Fruit fly (Drosophila melanogaster) whole organism, embryonic: ENCODE data around the gene her.

ENCODE experiments used
- Abd-B ChIP-seq: fragments of 200-800 bp; sonication (Bioruptor generic); optimal IDR thresholded peaks from 2 replicates; lab custom pipeline; 2018; ENCODE audit warnings: missing biosample characterization, mild to moderate bottlenecking, missing genetic modification characterization, moderate library complexity
- Asciz ChIP-seq: fragments of 200-800 bp; sonication (Bioruptor generic); optimal IDR thresholded peaks from 2 replicates; lab custom pipeline; 2017; ENCODE audit warnings: missing biosample characterization, mild to moderate bottlenecking, missing genetic modification characterization, missing genetic modification reagents
- CG11560 ChIP-seq: fragments of 200-800 bp; sonication (Bioruptor generic); IDR thresholded peaks from 3 replicates; pipeline ENCODE4 v1.3.6; 2022; ENCODE audit warnings: missing biosample characterization, missing genetic modification characterization
- CG12391 ChIP-seq: fragments of 200-800 bp; sonication (Bioruptor generic); optimal IDR thresholded peaks from 3 replicates; lab custom pipeline; 2018; ENCODE audit warnings: missing biosample characterization, mild to moderate bottlenecking, missing genetic modification characterization, moderate library complexity
- CG13123 ChIP-seq: fragments of 200-800 bp; sonication (Bioruptor generic); optimal IDR thresholded peaks from 2 replicates; lab custom pipeline; 2016; ENCODE audit warnings: missing biosample characterization, missing genetic modification characterization
- CG13296 ChIP-seq: fragments of 200-800 bp; sonication (Bioruptor generic); optimal IDR thresholded peaks from 3 replicates; lab custom pipeline; 2018; ENCODE audit warnings: missing biosample characterization, mild to moderate bottlenecking, missing genetic modification characterization
- CG14860 ChIP-seq: fragments of 200-800 bp; sonication (Bioruptor generic); IDR thresholded peaks from 3 replicates; pipeline ENCODE4 v1.3.6; 2022; ENCODE audit warnings: missing biosample characterization, missing genetic modification characterization; ENCODE audit not compliant: partially characterized antibody
- CG1602 ChIP-seq: fragments of 200-800 bp; sonication (Bioruptor generic); optimal IDR thresholded peaks from 3 replicates; lab custom pipeline; 2016; ENCODE audit warnings: missing biosample characterization, missing genetic modification characterization
- CG17385 ChIP-seq: fragments of 200-800 bp; sonication (Bioruptor generic); optimal IDR thresholded peaks from 3 replicates; lab custom pipeline; 2018; ENCODE audit warnings: missing biosample characterization, mild to moderate bottlenecking, missing genetic modification characterization
- CG17802 ChIP-seq: fragments of 200-800 bp; sonication (Bioruptor generic); optimal IDR thresholded peaks from 2 replicates; lab custom pipeline; 2018; ENCODE audit warnings: missing biosample characterization, mild to moderate bottlenecking, missing genetic modification characterization, moderate library complexity
- CG18764 ChIP-seq: fragments of 200-800 bp; sonication (Bioruptor generic); optimal IDR thresholded peaks from 3 replicates; lab custom pipeline; 2016; ENCODE audit warnings: missing biosample characterization, missing genetic modification characterization
- CG31388 ChIP-seq: fragments of 200-800 bp; sonication (Bioruptor generic); optimal IDR thresholded peaks from 2 replicates; lab custom pipeline; 2016; ENCODE audit warnings: missing biosample characterization, missing genetic modification characterization
- CG4820 ChIP-seq: fragments of 200-800 bp; sonication (Bioruptor generic); optimal IDR thresholded peaks from 3 replicates; lab custom pipeline; 2016; ENCODE audit warnings: missing biosample characterization, missing genetic modification characterization
- CG6175 ChIP-seq: fragments of 200-800 bp; sonication (Bioruptor generic); IDR thresholded peaks from 3 replicates; pipeline ENCODE4 v1.3.6; 2022; ENCODE audit warnings: missing biosample characterization, missing genetic modification characterization
- CG6813 ChIP-seq: fragments of 200-800 bp; sonication (Bioruptor generic); optimal IDR thresholded peaks from 2 replicates; lab custom pipeline; 2017; ENCODE audit warnings: missing biosample characterization, missing genetic modification characterization, mild to moderate bottlenecking, moderate library complexity, missing genetic modification reagents
- CG7357 ChIP-seq: fragments of 200-800 bp; sonication (Bioruptor generic); IDR thresholded peaks from 3 replicates; pipeline ENCODE4 v1.3.6; 2022; ENCODE audit warnings: missing biosample characterization, missing genetic modification characterization
- CG9727 ChIP-seq: fragments of 200-800 bp; sonication (Bioruptor generic); optimal IDR thresholded peaks from 3 replicates; lab custom pipeline; 2017; ENCODE audit warnings: missing biosample characterization, mild to moderate bottlenecking, missing genetic modification characterization
- CG9932 ChIP-seq: fragments of 200-800 bp; sonication (Bioruptor generic); IDR thresholded peaks from 2 replicates; pipeline ENCODE4 v1.3.6; 2022; ENCODE audit warnings: missing biosample characterization, missing genetic modification characterization
- D19A ChIP-seq: fragments of 200-800 bp; optimal IDR thresholded peaks from 3 replicates; lab custom pipeline; 2019; ENCODE audit warnings: missing biosample characterization, mild to moderate bottlenecking, missing genetic modification characterization, moderate library complexity
- Dad ChIP-seq: fragments of 200-800 bp; sonication (Bioruptor generic); optimal IDR thresholded peaks from 3 replicates; lab custom pipeline; 2016; ENCODE audit warnings: missing biosample characterization, missing genetic modification characterization
- Deaf1 ChIP-seq: fragments of 200-800 bp; optimal IDR thresholded peaks from 3 replicates; lab custom pipeline; 2019; ENCODE audit warnings: missing biosample characterization, mild to moderate bottlenecking, missing genetic modification characterization, moderate library complexity
- Dip2 ChIP-seq: fragments of 200-800 bp; sonication (Bioruptor generic); IDR thresholded peaks from 2 replicates; pipeline ENCODE4 v1.3.6; 2022; ENCODE audit warnings: missing biosample characterization, missing genetic modification characterization
- Elba2 ChIP-seq: fragments of 200-800 bp; sonication (Bioruptor generic); optimal IDR thresholded peaks from 3 replicates; lab custom pipeline; 2016; ENCODE audit warnings: missing biosample characterization, missing genetic modification characterization
- HmgD ChIP-seq: fragments of 200-800 bp; sonication (Bioruptor generic); optimal IDR thresholded peaks from 3 replicates; lab custom pipeline; 2016; ENCODE audit warnings: missing biosample characterization, missing genetic modification characterization
- Hmx ChIP-seq: fragments of 200-800 bp; sonication (Bioruptor generic); optimal IDR thresholded peaks from 2 replicates; lab custom pipeline; 2016; ENCODE audit warnings: missing biosample characterization, missing genetic modification characterization
- Mes4 ChIP-seq: fragments of 200-800 bp; sonication (Bioruptor generic); optimal IDR thresholded peaks from 2 replicates; lab custom pipeline; 2016; ENCODE audit warnings: missing biosample characterization, missing genetic modification characterization
- Oaz ChIP-seq: fragments of 200-800 bp; sonication (Bioruptor generic); IDR thresholded peaks from 2 replicates; pipeline ENCODE4 v1.3.6; 2022; ENCODE audit warnings: missing biosample characterization, missing genetic modification characterization
- Tbp ChIP-seq: fragments of >200 bp; optimal IDR thresholded peaks from 2 replicates; lab custom pipeline; 2018; ENCODE audit warnings: missing biosample characterization, missing genetic modification characterization
- Usf ChIP-seq: fragments of 200-800 bp; sonication (Bioruptor generic); optimal IDR thresholded peaks from 2 replicates; lab custom pipeline; 2017; ENCODE audit warnings: missing genotype, missing biosample characterization, missing genetic modification characterization
- ash1 ChIP-seq: fragments of 200-800 bp; sonication (Bioruptor generic); optimal IDR thresholded peaks from 2 replicates; lab custom pipeline; 2018; ENCODE audit warnings: missing biosample characterization, mild to moderate bottlenecking, missing genetic modification characterization
- br ChIP-seq: fragments of >200 bp; optimal IDR thresholded peaks from 2 replicates; lab custom pipeline; 2017
- caup ChIP-seq: fragments of 200-800 bp; sonication (Bioruptor generic); optimal IDR thresholded peaks from 3 replicates; lab custom pipeline; 2017; ENCODE audit warnings: missing biosample characterization, mild to moderate bottlenecking, missing genetic modification characterization, moderate library complexity; ENCODE audit not compliant: severe bottlenecking
- esg ChIP-seq: fragments of 200-800 bp; sonication (Bioruptor generic); conservative IDR thresholded peaks from 2 replicates; pipeline ENCODE4 v1.3.6; 2022; ENCODE audit warnings: missing biosample characterization, missing genetic modification characterization
- eve ChIP-seq, 2 experiments: fragments of >200 bp; optimal IDR thresholded peaks; 2 replicates each; lab custom pipeline; 2017; ENCODE audit warnings: missing biosample characterization in 2 of 2, missing genetic modification characterization in 2 of 2
- grn ChIP-seq: fragments of 200-800 bp; sonication (Bioruptor generic); optimal IDR thresholded peaks from 3 replicates; lab custom pipeline; 2017; ENCODE audit warnings: missing biosample characterization, missing genetic modification characterization
- her ChIP-seq: fragments of 200-800 bp; sonication (Bioruptor generic); optimal IDR thresholded peaks from 2 replicates; lab custom pipeline; 2016; ENCODE audit warnings: missing biosample characterization, missing genetic modification characterization
- hth ChIP-seq: fragments of >200 bp; optimal IDR thresholded peaks from 2 replicates; lab custom pipeline; 2017; ENCODE audit warnings: inconsistent platforms
- inv ChIP-seq: fragments of 200-800 bp; sonication (Bioruptor generic); IDR thresholded peaks from 2 replicates; pipeline ENCODE4 v1.3.6; 2022; ENCODE audit warnings: missing biosample characterization, missing genetic modification characterization; ENCODE audit not compliant: partially characterized antibody
- kni ChIP-seq: fragments of 200-800 bp; sonication (Bioruptor generic); optimal IDR thresholded peaks from 3 replicates; lab custom pipeline; 2017; ENCODE audit warnings: mild to moderate bottlenecking, missing biosample characterization, missing genetic modification reagents, missing genetic modification characterization
- lov ChIP-seq, 2 experiments: fragments of 200-800 bp in 1 of 2; fragments of >200 bp in 1 of 2; sonication (Bioruptor generic) in 1 of 2; IDR thresholded peaks in 1 of 2; optimal IDR thresholded peaks in 1 of 2; 2 replicates in 1 of 2; 3 replicates in 1 of 2; pipeline versions ENCODE4 v1.3.6 to Lab custom; 2017 to 2022; ENCODE audit warnings: missing biosample characterization in 1 of 2, missing genetic modification characterization in 1 of 2
- pros ChIP-seq: fragments of 200-800 bp; sonication (Bioruptor generic); optimal IDR thresholded peaks from 3 replicates; lab custom pipeline; 2019; ENCODE audit warnings: missing biosample characterization, mild to moderate bottlenecking, missing genetic modification characterization, moderate library complexity
- ro ChIP-seq: fragments of 200-800 bp; sonication (Bioruptor generic); IDR thresholded peaks from 2 replicates; pipeline ENCODE4 v1.3.6; 2022; ENCODE audit warnings: missing biosample characterization, missing genetic modification characterization
- scrt ChIP-seq: fragments of 200-800 bp; sonication (Bioruptor generic); optimal IDR thresholded peaks from 2 replicates; lab custom pipeline; 2018; ENCODE audit warnings: missing biosample characterization, mild to moderate bottlenecking, missing genetic modification characterization, moderate library complexity
- sima ChIP-seq: fragments of 200-800 bp; sonication (Bioruptor generic); optimal IDR thresholded peaks from 2 replicates; lab custom pipeline; 2016; ENCODE audit warnings: missing biosample characterization, missing genetic modification characterization
- ssp ChIP-seq: fragments of 200-800 bp; sonication (Bioruptor generic); IDR thresholded peaks from 2 replicates; pipeline ENCODE4 v1.3.6; 2022; ENCODE audit warnings: missing biosample characterization, missing genetic modification characterization
- sug ChIP-seq: fragments of 200-800 bp; optimal IDR thresholded peaks from 2 replicates; lab custom pipeline; 2019; ENCODE audit warnings: missing biosample characterization, mild to moderate bottlenecking, missing genetic modification characterization, moderate library complexity
- ttk ChIP-seq: fragments of 200-800 bp; sonication (Bioruptor generic); IDR thresholded peaks from 2 replicates; pipeline ENCODE4 v2.1.2; 2022; ENCODE audit warnings: missing biosample characterization, missing genetic modification characterization
- twi ChIP-seq: fragments of 200-800 bp; optimal IDR thresholded peaks from 2 replicates; lab custom pipeline; 2019; ENCODE audit warnings: missing biosample characterization, mild to moderate bottlenecking, missing genetic modification characterization, moderate library complexity
- tx ChIP-seq: fragments of 200-800 bp; sonication (Bioruptor generic); optimal IDR thresholded peaks from 2 replicates; lab custom pipeline; 2016; ENCODE audit warnings: missing biosample characterization, missing genetic modification characterization

her gene

DNA sequence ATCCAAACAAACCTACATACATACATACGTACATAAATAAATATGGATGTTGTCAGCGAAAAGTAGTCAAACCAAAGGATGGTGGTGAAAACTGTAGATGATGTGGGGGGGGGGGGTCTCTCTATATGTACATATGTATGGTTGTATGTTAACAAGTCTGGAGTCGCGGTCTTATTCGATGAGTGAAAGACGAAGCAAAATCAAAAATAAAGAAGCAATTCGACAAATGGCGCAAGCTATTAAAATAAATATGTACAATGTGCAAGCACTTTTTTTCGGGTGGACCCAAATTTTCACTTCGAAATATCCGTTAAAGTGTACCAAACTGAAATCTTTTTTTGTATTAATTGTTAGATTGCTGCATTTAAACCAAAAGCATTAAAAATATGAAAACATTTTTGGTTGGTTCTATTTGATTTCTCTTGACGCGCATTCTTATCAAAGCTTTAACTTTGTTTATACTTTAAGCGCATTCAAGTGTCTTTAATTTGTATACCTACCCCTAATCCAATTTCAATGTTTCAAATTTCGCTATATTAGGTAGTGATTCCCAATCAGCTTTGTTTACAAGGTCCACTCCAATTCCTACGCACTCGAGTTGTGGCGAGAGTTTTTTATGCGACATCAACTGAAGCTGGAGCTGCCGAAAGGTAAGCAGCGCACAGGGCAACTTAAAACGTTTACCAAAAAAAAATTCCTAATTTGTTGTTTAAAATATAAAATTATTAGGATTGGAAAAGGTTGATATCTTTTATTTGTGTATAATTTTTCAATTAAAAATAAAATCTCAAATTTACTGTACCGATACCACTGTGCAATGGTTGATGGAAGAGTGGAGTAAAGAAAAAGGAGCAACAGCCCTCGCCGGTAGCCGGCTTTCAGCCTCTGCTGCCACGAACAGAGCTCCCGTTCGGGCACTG lies 7.2 kb downstream of the her start, which contains the start of gene CG31807 (continued):
- TF ChIP-seq sima (no peak), Hmx (peak; percentile 42), Deaf1 (tag; lab: Kevin White, UChicago) (peak; percentile 7), kni (GFP tag; lab: Kevin White, UChicago) (no peak), ssp (GFP tag; lab: Robert Waterston, UW) (0 out of 2 replicates have a peak, but pooled peaks have one; percentile 18), scrt (GFP tag; lab: Kevin White, UChicago) (peak; percentile 77), Mes4 (peak; percentile 75), Dip2 (GFP tag; lab: Robert Waterston, UW) (no peak), inv (GFP tag; lab: Robert Waterston, UW) (no peak), twi (tag; lab: Kevin White, UChicago) (peak; percentile 51), CG1602 (GFP tag; lab: Kevin White, UChicago) (peak; percentile 3), ttk (GFP tag; lab: Robert Waterston, UW) (0 out of 2 replicates have a peak, but pooled peaks have one; percentile 5), pros (peak; percentile 18), CG4820 (GFP tag; lab: Kevin White, UChicago) (peak; percentile 48), CG6175 (GFP tag; lab: Robert Waterston, UW) (no peak), CG18764 (GFP tag; lab: Kevin White, UChicago) (peak; percentile 34), esg (GFP tag; lab: Robert Waterston, UW) (0 out of 2 replicates have a peak, but pooled peaks have one; percentile 12), ro (GFP tag; lab: Robert Waterston, UW) (no peak), grn (GFP tag; lab: Kevin White, UChicago) (no peak), CG13296 (GFP tag; lab: Kevin White, UChicago) (peak; percentile 77), D19A (tag; lab: Kevin White, UChicago) (peak; percentile 73), her (peak; percentile 78), br (lab: Kevin White, UChicago) (no peak), CG14860 (GFP tag; lab: Robert Waterston, UW) (no peak), lov (optimal IDR thresholded peaks at IDR 0.05; lab: Kevin White, UChicago) (no peak), lov (GFP tag; IDR thresholded peaks at IDR 0.05; lab: Robert Waterston, UW) (0 out of 3 replicates have a peak, but pooled peaks have one; percentile 30), CG13123 (GFP tag; lab: Kevin White, UChicago) (no peak), Elba2 (no peak), CG17802 (peak; percentile 24), sug (tag; lab: Kevin White, UChicago) (peak; percentile 48), CG31388 (GFP tag; lab: Kevin White, UChicago) (peak; percentile 18), Abd-B (GFP tag; lab: Kevin White, UChicago) (no peak), CG17385 (GFP tag; lab: Kevin White, UChicago) (peak; percentile 78), Dad (GFP tag; lab: Kevin White, UChicago) (peak; percentile 19), ash1 (GFP tag; lab: Kevin White, UChicago) (no peak), CG6813 (GFP tag; lab: Kevin White, UChicago) (peak; percentile 24), hth (lab: Kevin White, UChicago) (no peak), CG9932 (GFP tag; lab: Robert Waterston, UW) (0 out of 2 replicates have a peak, but pooled peaks have one; percentile 25), Asciz (peak; percentile 71), tx (GFP tag; lab: Kevin White, UChicago) (peak; percentile 32), eve (GFP tag; optimal IDR thresholded peaks at IDR 0.05; lab: Kevin White, UChicago) (peak in 1 of 2 experiments; percentile 88), CG9727 (GFP tag; lab: Kevin White, UChicago) (peak; percentile 56), CG11560 (tag; lab: Robert Waterston, UW) (no peak), Oaz (GFP tag; lab: Robert Waterston, UW) (no peak), Tbp (no peak), CG12391 (tag; lab: Kevin White, UChicago) (peak; percentile 84), caup (GFP tag; lab: Kevin White, UChicago) (no peak), Usf (no peak), CG7357 (GFP tag; lab: Robert Waterston, UW) (peak; percentile 5; the same call in 1 of the 3 replicates), HmgD (GFP tag; lab: Kevin White, UChicago) (no peak)
